Worm (Caenorhabditis elegans) whole organism, L3 larva: Measurements from ENCODE around the gene T19C4.24.
"Not testable (repeated sequence)": the region's sequence is repeated elsewhere in the genome, so short reads cannot be mapped to it uniquely, and the experiment has no call there.

ENCODE experiments used
- egl-27 ChIP-seq: sonication (generic microtip); optimal IDR thresholded peaks from 4 replicates; lab custom pipeline; 2017; ENCODE audit warnings: missing biosample characterization, missing genetic modification reagents, missing genetic modification characterization
- skn-1 ChIP-seq: fragments of 150-350 bp; optimal IDR thresholded peaks from 2 replicates; lab custom pipeline; 2014; ENCODE audit warnings: missing biosample characterization, missing genetic modification characterization

ce11 chrV:11175336-11175938 lies 28.6 kb upstream of the T19C4.24 start:
- not testable (repeated sequence) for TF ChIP-seq skn-1, egl-27 (tag; lab: Kevin White, UChicago)
